Worm (Caenorhabditis elegans) whole organism, young adult: ENCODE results near the gene sra-27.

Experiments
- B0035.1 ChIP-seq: sonication (generic microtip); optimal IDR thresholded peaks from 2 replicates; lab custom pipeline; 2016; ENCODE audit warnings: missing genetic modification characterization, mild to moderate bottlenecking, missing compliant biosample characterization, missing genotype, missing genetic modification reagents
- D2030.7 ChIP-seq: fragments of 200-800 bp; sonication (Bioruptor generic); IDR thresholded peaks from 2 replicates; pipeline ENCODE4 v1.3.6; 2022; ENCODE audit warnings: missing genetic modification reagents, missing genetic modification characterization, missing compliant biosample characterization
- F10E7.11 ChIP-seq: sonication (generic microtip); optimal IDR thresholded peaks from 2 replicates; lab custom pipeline; 2017; ENCODE audit warnings: mild to moderate bottlenecking, missing genetic modification characterization, moderate library complexity, missing compliant biosample characterization
- F22D6.2 ChIP-seq: sonication (generic microtip); optimal IDR thresholded peaks from 2 replicates; lab custom pipeline; 2016; ENCODE audit warnings: mild to moderate bottlenecking, missing genetic modification characterization, missing compliant biosample characterization
- F49E8.2 ChIP-seq: sonication (generic microtip); optimal IDR thresholded peaks from 3 replicates; lab custom pipeline; 2017; ENCODE audit warnings: missing genetic modification characterization, mild to moderate bottlenecking, missing compliant biosample characterization, antibody characterized with exemption, moderate library complexity; ENCODE audit not compliant: insufficient read depth
- F52B5.7 ChIP-seq: sonication (generic microtip); optimal IDR thresholded peaks from 2 replicates; lab custom pipeline; 2016; ENCODE audit warnings: mild to moderate bottlenecking, missing genetic modification characterization, missing compliant biosample characterization
- F57C9.4 ChIP-seq: sonication (generic microtip); optimal IDR thresholded peaks from 2 replicates; lab custom pipeline; 2017; ENCODE audit warnings: mild to moderate bottlenecking, missing genetic modification characterization, missing compliant biosample characterization
- K12H6.12 ChIP-seq: fragments of 200-800 bp; sonication (Bioruptor generic); optimal IDR thresholded peaks from 2 replicates; lab custom pipeline; 2018; ENCODE audit warnings: mild to moderate bottlenecking, missing genetic modification characterization, missing compliant biosample characterization
- T07F8.4 ChIP-seq: sonication (generic microtip); optimal IDR thresholded peaks from 2 replicates; lab custom pipeline; 2016; ENCODE audit warnings: mild to moderate bottlenecking, missing genetic modification characterization, moderate library complexity, missing compliant biosample characterization
- Y53F4B.3 ChIP-seq: fragments of 200-800 bp; sonication (Bioruptor generic); IDR thresholded peaks from 2 replicates; pipeline ENCODE4 v1.3.6; 2022; ENCODE audit warnings: missing genetic modification reagents, missing genetic modification characterization, missing compliant biosample characterization
- Y56A3A.18 ChIP-seq: fragments of 200-800 bp; sonication (Bioruptor generic); IDR thresholded peaks from 2 replicates; pipeline ENCODE4 v1.3.6; 2022; ENCODE audit warnings: missing genetic modification reagents, missing genetic modification characterization, missing compliant biosample characterization
- Y67H2A.10 ChIP-seq: fragments of 200-800 bp; sonication (Bioruptor generic); conservative IDR thresholded peaks from 2 replicates; pipeline ENCODE4 v1.3.6; 2022; ENCODE audit warnings: missing genetic modification reagents, missing genetic modification characterization, missing compliant biosample characterization
- ZK185.1 ChIP-seq: sonication (generic microtip); optimal IDR thresholded peaks from 2 replicates; lab custom pipeline; 2016; ENCODE audit warnings: mild to moderate bottlenecking, missing genetic modification characterization, missing compliant biosample characterization; ENCODE audit not compliant: poor library complexity, severe bottlenecking
- akir-1 ChIP-seq: fragments of 200-800 bp; sonication (Bioruptor generic); optimal IDR thresholded peaks from 2 replicates; lab custom pipeline; 2018; ENCODE audit warnings: mild to moderate bottlenecking, missing genetic modification characterization, moderate library complexity, missing compliant biosample characterization
- aptf-2 ChIP-seq: fragments of 200-800 bp; sonication (Bioruptor generic); conservative IDR thresholded peaks from 2 replicates; pipeline ENCODE4 v1.3.6; 2022; ENCODE audit warnings: missing genetic modification reagents, missing genetic modification characterization, missing compliant biosample characterization
- atf-7 ChIP-seq: sonication (generic microtip); optimal IDR thresholded peaks from 2 replicates; lab custom pipeline; 2017; ENCODE audit warnings: mild to moderate bottlenecking, missing genetic modification characterization, missing compliant biosample characterization
- attf-6 ChIP-seq: fragments of 200-800 bp; sonication (Bioruptor generic); IDR thresholded peaks from 2 replicates; pipeline ENCODE4 v1.3.6; 2022; ENCODE audit warnings: missing genetic modification reagents, missing genetic modification characterization, missing compliant biosample characterization
- bed-2 ChIP-seq: fragments of 200-800 bp; sonication (Bioruptor generic); IDR thresholded peaks from 2 replicates; pipeline ENCODE4 v1.3.6; 2022; ENCODE audit warnings: missing genetic modification reagents, missing genetic modification characterization, missing compliant biosample characterization
- ccch-3 ChIP-seq: fragments of 200-800 bp; sonication (Bioruptor generic); optimal IDR thresholded peaks from 2 replicates; lab custom pipeline; 2018; ENCODE audit warnings: mild to moderate bottlenecking, missing genetic modification characterization, missing compliant biosample characterization
- ceh-100 ChIP-seq: fragments of 200-800 bp; sonication (Bioruptor generic); IDR thresholded peaks from 2 replicates; pipeline ENCODE4 v1.3.6; 2022; ENCODE audit warnings: missing genetic modification reagents, missing genetic modification characterization, missing compliant biosample characterization
- ceh-27 ChIP-seq: fragments of 200-800 bp; sonication (Bioruptor generic); optimal IDR thresholded peaks from 2 replicates; lab custom pipeline; 2018; ENCODE audit warnings: mild to moderate bottlenecking, missing genetic modification characterization, moderate library complexity, missing compliant biosample characterization
- ceh-79 ChIP-seq: sonication (generic microtip); optimal IDR thresholded peaks from 2 replicates; lab custom pipeline; 2017; ENCODE audit warnings: mild to moderate bottlenecking, missing genetic modification characterization, missing compliant biosample characterization
- chd-7 ChIP-seq: sonication (generic microtip); optimal IDR thresholded peaks from 2 replicates; lab custom pipeline; 2016; ENCODE audit warnings: mild to moderate bottlenecking, missing genetic modification characterization, moderate library complexity, missing compliant biosample characterization
- dpff-1 ChIP-seq: sonication (generic microtip); optimal IDR thresholded peaks from 2 replicates; lab custom pipeline; 2017; ENCODE audit warnings: mild to moderate bottlenecking, missing genetic modification characterization, missing compliant biosample characterization
- egl-18 ChIP-seq: fragments of 200-800 bp; sonication (Bioruptor generic); IDR thresholded peaks from 2 replicates; pipeline ENCODE4 v1.3.6; 2022; ENCODE audit warnings: missing genetic modification reagents, missing genetic modification characterization, missing compliant biosample characterization
- egl-44 ChIP-seq: fragments of 200-800 bp; sonication (Bioruptor generic); IDR thresholded peaks from 2 replicates; pipeline ENCODE4 v1.3.6; 2022; ENCODE audit warnings: missing genetic modification reagents, missing genetic modification characterization, missing compliant biosample characterization
- fkh-3 ChIP-seq: sonication (generic microtip); optimal IDR thresholded peaks from 2 replicates; lab custom pipeline; 2016; ENCODE audit warnings: mild to moderate bottlenecking, missing genetic modification characterization, missing compliant biosample characterization
- him-1 ChIP-seq: sonication (generic microtip); optimal IDR thresholded peaks from 2 replicates; lab custom pipeline; 2016; ENCODE audit warnings: missing genotype, missing genetic modification reagents, missing genetic modification characterization, missing compliant biosample characterization
- hlh-12 ChIP-seq: sonication (generic microtip); optimal IDR thresholded peaks from 2 replicates; lab custom pipeline; 2016; ENCODE audit warnings: missing genetic modification characterization, missing compliant biosample characterization
- hlh-26 ChIP-seq: fragments of 200-800 bp; sonication (Bioruptor generic); conservative IDR thresholded peaks from 2 replicates; pipeline ENCODE4 v1.3.6; 2022; ENCODE audit warnings: missing genetic modification reagents, missing genetic modification characterization, missing compliant biosample characterization
- hrde-1 ChIP-seq: sonication (generic microtip); optimal IDR thresholded peaks from 2 replicates; lab custom pipeline; 2016; ENCODE audit warnings: missing genetic modification characterization, mild to moderate bottlenecking, missing compliant biosample characterization, moderate library complexity, missing genotype, missing genetic modification reagents, borderline replicate concordance
- hsf-1 ChIP-seq: fragments of 200-800 bp; sonication (Bioruptor generic); IDR thresholded peaks from 2 replicates; pipeline ENCODE4 v1.3.6; 2022; ENCODE audit warnings: missing genetic modification reagents, missing genetic modification characterization, missing compliant biosample characterization
- lag-1 ChIP-seq: fragments of 200-800 bp; sonication (Bioruptor generic); IDR thresholded peaks from 2 replicates; pipeline ENCODE4 v1.3.6; 2022; ENCODE audit warnings: missing genetic modification reagents, missing genetic modification characterization, missing compliant biosample characterization
- let-607 ChIP-seq, 2 experiments: fragments of 200-800 bp in 1 of 2; sonication (Bioruptor generic) in 1 of 2; sonication (generic microtip) in 1 of 2; optimal IDR thresholded peaks; 2 replicates each; lab custom pipeline; 2016 to 2018; ENCODE audit warnings: mild to moderate bottlenecking in 2 of 2, missing compliant biosample characterization in 2 of 2, missing genetic modification characterization in 2 of 2, moderate library complexity in 2 of 2, missing genotype in 1 of 2
- lin-26 ChIP-seq: fragments of 200-800 bp; sonication (Bioruptor generic); IDR thresholded peaks from 2 replicates; pipeline ENCODE4 v1.3.6; 2022; ENCODE audit warnings: missing genetic modification reagents, missing genetic modification characterization, missing compliant biosample characterization
- lir-1 ChIP-seq: fragments of 200-800 bp; sonication (Bioruptor generic); conservative IDR thresholded peaks from 2 replicates; pipeline ENCODE4 v1.3.6; 2022; ENCODE audit warnings: missing genetic modification reagents, missing genetic modification characterization, missing compliant biosample characterization
- lsl-1 ChIP-seq: fragments of 200-800 bp; sonication (Bioruptor generic); optimal IDR thresholded peaks from 2 replicates; lab custom pipeline; 2018; ENCODE audit warnings: mild to moderate bottlenecking, missing genetic modification characterization, moderate library complexity, missing compliant biosample characterization
- madf-6 ChIP-seq: fragments of 200-800 bp; sonication (Bioruptor generic); IDR thresholded peaks from 2 replicates; pipeline ENCODE4 v1.3.6; 2022; ENCODE audit warnings: missing genetic modification reagents, missing genetic modification characterization, missing compliant biosample characterization
- madf-8 ChIP-seq: fragments of 200-800 bp; sonication (Bioruptor generic); conservative IDR thresholded peaks from 2 replicates; pipeline ENCODE4 v1.3.6; 2022; ENCODE audit warnings: missing genetic modification reagents, missing genetic modification characterization, missing compliant biosample characterization
- nhr-179 ChIP-seq: sonication (generic microtip); optimal IDR thresholded peaks from 2 replicates; lab custom pipeline; 2016; ENCODE audit warnings: mild to moderate bottlenecking, missing genetic modification characterization, missing compliant biosample characterization
- pbrm-1 ChIP-seq: fragments of 200-800 bp; sonication (Bioruptor generic); IDR thresholded peaks from 2 replicates; pipeline ENCODE4 v1.3.6; 2022; ENCODE audit warnings: missing genetic modification reagents, missing genetic modification characterization, missing compliant biosample characterization
- rcor-1 ChIP-seq: fragments of 200-800 bp; sonication (Bioruptor generic); IDR thresholded peaks from 2 replicates; pipeline ENCODE4 v1.3.6; 2022; ENCODE audit warnings: missing genetic modification reagents, missing genetic modification characterization, missing compliant biosample characterization
- repo-1 ChIP-seq: sonication (generic microtip); optimal IDR thresholded peaks from 2 replicates; lab custom pipeline; 2017; ENCODE audit warnings: mild to moderate bottlenecking, missing genetic modification characterization, missing compliant biosample characterization
- snpc-1.1 ChIP-seq: sonication (generic microtip); optimal IDR thresholded peaks from 2 replicates; lab custom pipeline; 2017; ENCODE audit warnings: missing genetic modification characterization, mild to moderate bottlenecking, missing compliant biosample characterization, antibody characterized with exemption, moderate library complexity, missing genotype, missing genetic modification reagents; ENCODE audit not compliant: insufficient read depth
- snpc-1.3 ChIP-seq: sonication (generic microtip); optimal IDR thresholded peaks from 2 replicates; lab custom pipeline; 2017; ENCODE audit warnings: missing genetic modification characterization, mild to moderate bottlenecking, missing compliant biosample characterization, antibody characterized with exemption, moderate library complexity, missing genotype, missing genetic modification reagents; ENCODE audit not compliant: insufficient read depth
- snpc-3.4 ChIP-seq: sonication (generic microtip); optimal IDR thresholded peaks from 2 replicates; lab custom pipeline; 2017; ENCODE audit warnings: missing genetic modification characterization, mild to moderate bottlenecking, missing compliant biosample characterization, antibody characterized with exemption, moderate library complexity, missing genotype, missing genetic modification reagents
- unc-62 ChIP-seq: fragments of 150-350 bp; optimal IDR thresholded peaks from 2 replicates; lab custom pipeline; 2014; ENCODE audit warnings: missing biosample characterization, missing genetic modification reagents, missing genetic modification characterization
- ztf-28 ChIP-seq: fragments of 200-800 bp; sonication (Bioruptor generic); IDR thresholded peaks from 2 replicates; pipeline ENCODE4 v1.3.6; 2022; ENCODE audit warnings: missing genetic modification reagents, missing genetic modification characterization, missing compliant biosample characterization

The sra-27 gene

ce11 chrII:6519703-6520102, 49.1 kb upstream of the sra-27 start (continued):
- no peak for TF ChIP-seq unc-62 (GFP tag; lab: Kevin White, UChicago)
- TF ChIP-seq snpc-1.1 (tag; lab: Kevin White, UChicago), result no peak
- no peak for TF ChIP-seq Y53F4B.3
- no peak for TF ChIP-seq hsf-1 (GFP tag; lab: Robert Waterston, UW)
- TF ChIP-seq ceh-100, result 0 out of 2 replicates have a peak, but pooled peaks have one; percentile 28
- no peak for TF ChIP-seq ztf-28 (GFP tag; lab: Robert Waterston, UW)
- no peak for TF ChIP-seq T07F8.4
- TF ChIP-seq lin-26 (GFP tag; lab: Robert Waterston, UW), result no peak
- TF ChIP-seq chd-7 (tag; lab: Kevin White, UChicago), result no peak
- TF ChIP-seq pbrm-1, result no peak
- TF ChIP-seq ZK185.1 (tag; lab: Kevin White, UChicago), result no peak
- no peak for TF ChIP-seq K12H6.12 (tag; lab: Kevin White, UChicago)
- no peak for TF ChIP-seq ceh-27 (GFP tag; lab: Kevin White, UChicago)
- TF ChIP-seq madf-6, result peak; percentile 90
- no peak for TF ChIP-seq F57C9.4 (tag; lab: Kevin White, UChicago)
- TF ChIP-seq let-607 (tag; optimal IDR thresholded peaks at IDR 0.05; lab: Kevin White, UChicago), result no peak
- TF ChIP-seq rcor-1 (GFP tag; lab: Robert Waterston, UW), result peak; percentile 40; the same call in 1 of the 2 replicates
- TF ChIP-seq Y67H2A.10 (GFP tag; lab: Robert Waterston, UW), result no peak
- TF ChIP-seq aptf-2 (GFP tag; lab: Robert Waterston, UW), result no peak
- no peak for TF ChIP-seq bed-2 (GFP tag; lab: Robert Waterston, UW)
- peak; percentile 82 for TF ChIP-seq lsl-1 (GFP tag; lab: Kevin White, UChicago)
- TF ChIP-seq dpff-1 (tag; lab: Kevin White, UChicago), result no peak
- TF ChIP-seq nhr-179 (tag; lab: Kevin White, UChicago), result no peak
- no peak for TF ChIP-seq ceh-79 (tag; lab: Kevin White, UChicago)
- no peak for TF ChIP-seq ccch-3 (GFP tag; lab: Kevin White, UChicago)
- TF ChIP-seq lir-1 (GFP tag; lab: Robert Waterston, UW), result no peak
- no peak for TF ChIP-seq hrde-1 (tag; lab: Kevin White, UChicago)
- TF ChIP-seq snpc-1.3, result no peak
- TF ChIP-seq B0035.1, result no peak
- no peak for TF ChIP-seq attf-6
- TF ChIP-seq akir-1 (GFP tag; lab: Kevin White, UChicago), result no peak
- no peak for TF ChIP-seq him-1 (tag; lab: Kevin White, UChicago)
- peak; percentile 79 for TF ChIP-seq snpc-3.4 (tag; lab: Kevin White, UChicago)
- TF ChIP-seq Y56A3A.18 (GFP tag; lab: Robert Waterston, UW), result no peak
- TF ChIP-seq egl-44 (GFP tag; lab: Robert Waterston, UW), result no peak
- no peak for TF ChIP-seq hlh-12
- TF ChIP-seq F49E8.2, result peak; percentile 18
- TF ChIP-seq D2030.7 (GFP tag; lab: Robert Waterston, UW), result peak; percentile 61; the same call in 1 of the 2 replicates
- TF ChIP-seq hlh-26 (GFP tag; lab: Robert Waterston, UW), result no peak
- no peak for TF ChIP-seq F22D6.2
- TF ChIP-seq F10E7.11, result no peak
- no peak for TF ChIP-seq egl-18 (GFP tag; lab: Robert Waterston, UW)
- no peak for TF ChIP-seq F52B5.7 (tag; lab: Kevin White, UChicago)
- TF ChIP-seq lag-1 (GFP tag; lab: Robert Waterston, UW), result no peak
- TF ChIP-seq atf-7 (tag; lab: Kevin White, UChicago), result no peak
- TF ChIP-seq repo-1 (tag; lab: Kevin White, UChicago), result no peak
- TF ChIP-seq madf-8 (GFP tag; lab: Robert Waterston, UW), result peak; percentile 85
- TF ChIP-seq fkh-3 (tag; lab: Kevin White, UChicago), result no peak
